Fruit fly (Drosophila melanogaster) whole organism, embryonic: ENCODE results near the gene betaGlu.
A peak's percentile ranks its signal among the peaks of the same experiment; 100 is the strongest.

Experiments used
- Bgb ChIP-seq: fragments of 200-800 bp; sonication (Bioruptor generic); IDR thresholded peaks from 2 replicates; pipeline ENCODE4 v1.3.6; 2022; ENCODE audit warnings: missing biosample characterization, missing genetic modification characterization; ENCODE audit not compliant: partially characterized antibody
- CG10321 ChIP-seq: fragments of 200-800 bp; sonication (Bioruptor generic); IDR thresholded peaks from 2 replicates; pipeline ENCODE4 v1.3.6; 2022; ENCODE audit warnings: missing biosample characterization, missing genetic modification characterization
- CG10959 ChIP-seq: fragments of 200-800 bp; sonication (Bioruptor generic); IDR thresholded peaks from 2 replicates; pipeline ENCODE4 v1.3.6; 2022; ENCODE audit warnings: missing biosample characterization, missing genetic modification characterization
- CG11695 ChIP-seq: fragments of 200-800 bp; sonication (Bioruptor generic); IDR thresholded peaks from 3 replicates; pipeline ENCODE4 v1.3.6; 2022; ENCODE audit warnings: missing biosample characterization, missing genetic modification characterization
- CG12155 ChIP-seq: fragments of 200-800 bp; sonication (Bioruptor generic); optimal IDR thresholded peaks from 3 replicates; lab custom pipeline; 2016; ENCODE audit warnings: missing biosample characterization, missing genetic modification characterization
- CG14014 ChIP-seq: fragments of 200-800 bp; sonication (Bioruptor generic); IDR thresholded peaks from 2 replicates; pipeline ENCODE4 v1.3.6; 2022; ENCODE audit warnings: missing biosample characterization, missing genetic modification characterization
- CG14860 ChIP-seq: fragments of 200-800 bp; sonication (Bioruptor generic); IDR thresholded peaks from 3 replicates; pipeline ENCODE4 v1.3.6; 2022; ENCODE audit warnings: missing biosample characterization, missing genetic modification characterization; ENCODE audit not compliant: partially characterized antibody
- CG15269 ChIP-seq: fragments of 200-800 bp; sonication (Bioruptor generic); optimal IDR thresholded peaks from 2 replicates; lab custom pipeline; 2018; ENCODE audit warnings: missing biosample characterization, mild to moderate bottlenecking, missing genetic modification characterization, moderate library complexity
- CG1603 ChIP-seq: fragments of 200-800 bp; sonication (Bioruptor generic); optimal IDR thresholded peaks from 2 replicates; lab custom pipeline; 2019; ENCODE audit warnings: missing biosample characterization, mild to moderate bottlenecking, missing genetic modification characterization, moderate library complexity
- CG1647 ChIP-seq: fragments of 200-800 bp; sonication (Bioruptor generic); optimal IDR thresholded peaks from 3 replicates; lab custom pipeline; 2016; ENCODE audit warnings: missing biosample characterization, missing genetic modification characterization
- CG17359 ChIP-seq: fragments of 200-800 bp; sonication (Bioruptor generic); optimal IDR thresholded peaks from 3 replicates; lab custom pipeline; 2018; ENCODE audit warnings: missing biosample characterization, mild to moderate bottlenecking, missing genetic modification characterization, moderate library complexity
- CG17612 ChIP-seq: fragments of 200-800 bp; sonication (Bioruptor generic); IDR thresholded peaks from 2 replicates; pipeline ENCODE4 v1.3.6; 2022; ENCODE audit warnings: missing biosample characterization, missing genetic modification characterization
- CG2120 ChIP-seq: fragments of 200-800 bp; sonication (Bioruptor generic); optimal IDR thresholded peaks from 3 replicates; lab custom pipeline; 2016; ENCODE audit warnings: missing biosample characterization, missing genetic modification characterization
- CG30431 ChIP-seq: fragments of 200-800 bp; sonication (Bioruptor generic); optimal IDR thresholded peaks from 2 replicates; lab custom pipeline; 2017; ENCODE audit warnings: missing biosample characterization, missing genetic modification characterization
- CG31224 ChIP-seq: fragments of 200-800 bp; sonication (Bioruptor generic); IDR thresholded peaks from 2 replicates; pipeline ENCODE4 v1.3.6; 2022; ENCODE audit warnings: missing biosample characterization, missing genetic modification characterization
- CG4424 ChIP-seq: fragments of 200-800 bp; sonication (Bioruptor generic); optimal IDR thresholded peaks from 3 replicates; lab custom pipeline; 2016; ENCODE audit warnings: missing biosample characterization, missing genetic modification characterization
- CG4707 ChIP-seq: fragments of 200-800 bp; sonication (Bioruptor generic); optimal IDR thresholded peaks from 2 replicates; lab custom pipeline; 2018; ENCODE audit warnings: missing biosample characterization, mild to moderate bottlenecking, missing genetic modification characterization, moderate library complexity
- CG5245 ChIP-seq: fragments of 200-800 bp; sonication (Bioruptor generic); optimal IDR thresholded peaks from 3 replicates; lab custom pipeline; 2016; ENCODE audit warnings: missing biosample characterization, missing genetic modification characterization
- CG5953 ChIP-seq: fragments of 200-800 bp; sonication (Bioruptor generic); IDR thresholded peaks from 2 replicates; pipeline ENCODE4 v1.3.6; 2022; ENCODE audit warnings: missing biosample characterization, missing genetic modification characterization
- CG7372 ChIP-seq: fragments of 200-800 bp; sonication (Bioruptor generic); IDR thresholded peaks from 2 replicates; pipeline ENCODE4 v1.3.6; 2022; ENCODE audit warnings: missing biosample characterization, missing genetic modification characterization
- CG8281 ChIP-seq: fragments of 200-800 bp; sonication (Bioruptor generic); optimal IDR thresholded peaks from 2 replicates; lab custom pipeline; 2018; ENCODE audit warnings: missing biosample characterization, mild to moderate bottlenecking, missing genetic modification characterization, moderate library complexity
- CkIIα-i1 ChIP-seq: fragments of 200-800 bp; sonication (Bioruptor generic); IDR thresholded peaks from 2 replicates; pipeline ENCODE4 v1.3.6; 2022; ENCODE audit warnings: missing biosample characterization, missing genetic modification characterization
- Dad ChIP-seq: fragments of 200-800 bp; sonication (Bioruptor generic); optimal IDR thresholded peaks from 3 replicates; lab custom pipeline; 2016; ENCODE audit warnings: missing biosample characterization, missing genetic modification characterization
- Elba2 ChIP-seq: fragments of 200-800 bp; sonication (Bioruptor generic); optimal IDR thresholded peaks from 3 replicates; lab custom pipeline; 2016; ENCODE audit warnings: missing biosample characterization, missing genetic modification characterization
- Hey ChIP-seq: fragments of 200-800 bp; sonication (Bioruptor generic); optimal IDR thresholded peaks from 3 replicates; lab custom pipeline; 2018; ENCODE audit warnings: missing biosample characterization, mild to moderate bottlenecking, missing genetic modification characterization
- Hr3 ChIP-seq: fragments of 200-800 bp; sonication (Bioruptor generic); optimal IDR thresholded peaks from 3 replicates; lab custom pipeline; 2016; ENCODE audit warnings: missing biosample characterization, missing genetic modification characterization
- Lim3 ChIP-seq: fragments of 200-800 bp; sonication (Bioruptor generic); IDR thresholded peaks from 2 replicates; pipeline ENCODE4 v1.3.6; 2022; ENCODE audit warnings: missing biosample characterization, missing genetic modification characterization
- Sox102F ChIP-seq: fragments of 200-800 bp; sonication (Bioruptor generic); optimal IDR thresholded peaks from 2 replicates; lab custom pipeline; 2018; ENCODE audit warnings: missing biosample characterization, mild to moderate bottlenecking, missing genetic modification characterization, moderate library complexity
- Ssrp ChIP-seq: fragments of 200-800 bp; sonication (Bioruptor generic); optimal IDR thresholded peaks from 2 replicates; lab custom pipeline; 2018; ENCODE audit warnings: missing biosample characterization, mild to moderate bottlenecking, missing genetic modification characterization, moderate library complexity
- Stat92E ChIP-seq, 3 experiments: fragments of >200 bp in 2 of 3; fragments of 200-800 bp in 1 of 3; sonication (Bioruptor generic) in 1 of 3; optimal IDR thresholded peaks; 2 replicates each; lab custom pipeline; 2017 to 2019; ENCODE audit warnings: missing biosample characterization in 3 of 3, missing genetic modification characterization in 3 of 3, mild to moderate bottlenecking in 1 of 3, moderate library complexity in 1 of 3
- Usf ChIP-seq: fragments of 200-800 bp; sonication (Bioruptor generic); optimal IDR thresholded peaks from 2 replicates; lab custom pipeline; 2017; ENCODE audit warnings: missing genotype, missing biosample characterization, missing genetic modification characterization
- YL-1 ChIP-seq: fragments of 200-800 bp; sonication (Bioruptor generic); optimal IDR thresholded peaks from 3 replicates; lab custom pipeline; 2017; ENCODE audit warnings: missing biosample characterization, mild to moderate bottlenecking, missing genetic modification characterization
- bcd ChIP-seq: fragments of 200-800 bp; sonication (Bioruptor generic); optimal IDR thresholded peaks from 2 replicates; lab custom pipeline; 2017; ENCODE audit warnings: missing biosample characterization, mild to moderate bottlenecking, missing genetic modification characterization
- btn ChIP-seq: fragments of 200-800 bp; sonication (Bioruptor generic); optimal IDR thresholded peaks from 2 replicates; lab custom pipeline; 2016; ENCODE audit warnings: missing biosample characterization, missing genetic modification characterization
- corto ChIP-seq: fragments of 200-800 bp; sonication (Bioruptor generic); optimal IDR thresholded peaks from 2 replicates; lab custom pipeline; 2016; ENCODE audit warnings: missing biosample characterization, mild to moderate bottlenecking, missing genetic modification characterization, moderate library complexity
- crol ChIP-seq: fragments of 200-800 bp; sonication (Bioruptor generic); IDR thresholded peaks from 2 replicates; pipeline ENCODE4 v1.3.6; 2022; ENCODE audit warnings: missing biosample characterization, missing genetic modification characterization
- crp ChIP-seq, 2 experiments: fragments of 200-800 bp; sonication (Bioruptor generic); optimal IDR thresholded peaks; 2 replicates in 1 of 2; 3 replicates in 1 of 2; lab custom pipeline; 2017; ENCODE audit warnings: missing biosample characterization in 2 of 2, missing genetic modification characterization in 2 of 2, mild to moderate bottlenecking in 1 of 2, moderate library complexity in 1 of 2
- cwo ChIP-seq: fragments of 200-800 bp; sonication (Bioruptor generic); optimal IDR thresholded peaks from 3 replicates; lab custom pipeline; 2017; ENCODE audit warnings: missing biosample characterization, missing genetic modification characterization, mild to moderate bottlenecking, moderate library complexity, missing genetic modification reagents
- dmrt11E ChIP-seq: fragments of 200-800 bp; sonication (Bioruptor generic); optimal IDR thresholded peaks from 3 replicates; lab custom pipeline; 2018; ENCODE audit warnings: missing biosample characterization, mild to moderate bottlenecking, missing genetic modification characterization, moderate library complexity
- gro ChIP-seq: fragments of 200-800 bp; sonication (Bioruptor generic); optimal IDR thresholded peaks from 2 replicates; lab custom pipeline; 2016; ENCODE audit warnings: missing biosample characterization, missing genetic modification characterization
- gsb-n ChIP-seq: fragments of 200-800 bp; sonication (Bioruptor generic); optimal IDR thresholded peaks from 3 replicates; lab custom pipeline; 2018; ENCODE audit warnings: missing biosample characterization, mild to moderate bottlenecking, missing genetic modification characterization
- jigr1 ChIP-seq: fragments of 200-800 bp; sonication (Bioruptor generic); IDR thresholded peaks from 3 replicates; pipeline ENCODE4 v1.3.6; 2022; ENCODE audit warnings: missing biosample characterization, missing genetic modification characterization
- nerfin-2 ChIP-seq: fragments of 200-800 bp; sonication (Bioruptor generic); IDR thresholded peaks from 2 replicates; pipeline ENCODE4 v1.3.6; 2022; ENCODE audit warnings: missing biosample characterization, missing genetic modification characterization; ENCODE audit not compliant: partially characterized antibody
- odd ChIP-seq: fragments of 200-800 bp; sonication (Bioruptor generic); optimal IDR thresholded peaks from 2 replicates; lab custom pipeline; 2017; ENCODE audit warnings: missing biosample characterization, mild to moderate bottlenecking, missing genetic modification characterization
- onecut ChIP-seq: fragments of 200-800 bp; sonication (Bioruptor generic); IDR thresholded peaks from 2 replicates; pipeline ENCODE4 v1.3.6; 2022; ENCODE audit warnings: missing biosample characterization, missing genetic modification characterization
- pan ChIP-seq, 4 experiments: fragments of >200 bp in 3 of 4; fragments of 200-800 bp in 1 of 4; sonication (Bioruptor generic) in 1 of 4; optimal IDR thresholded peaks in 3 of 4; IDR thresholded peaks in 1 of 4; 2 replicates each; pipeline versions ENCODE4 v1.3.6 to Lab custom; 2017 to 2022; ENCODE audit warnings: missing biosample characterization in 2 of 4, missing genetic modification characterization in 2 of 4, mixed read lengths in 1 of 4
- sd ChIP-seq: fragments of 200-800 bp; sonication (Bioruptor generic); optimal IDR thresholded peaks from 3 replicates; lab custom pipeline; 2018; ENCODE audit warnings: missing biosample characterization, mild to moderate bottlenecking, missing genetic modification characterization, moderate library complexity
- shn ChIP-seq: fragments of 200-800 bp; sonication (Bioruptor generic); optimal IDR thresholded peaks from 3 replicates; lab custom pipeline; 2016; ENCODE audit warnings: missing biosample characterization, missing genetic modification characterization
- zfh2 ChIP-seq: fragments of 200-800 bp; sonication (Bioruptor generic); optimal IDR thresholded peaks from 2 replicates; lab custom pipeline; 2016; ENCODE audit warnings: missing biosample characterization, missing genetic modification characterization

The betaGlu gene

dm6 chr3R:31725486-31726227 is 46.0 kb downstream of the betaGlu start (continued):
- no peak for TF ChIP-seq CG1603 (tag; lab: Kevin White, UChicago)
- TF ChIP-seq crol (GFP tag; lab: Robert Waterston, UW) = peak; percentile 71
- TF ChIP-seq CG4707 = no peak
- TF ChIP-seq Usf (GFP tag; lab: Kevin White, UChicago) = no peak
- TF ChIP-seq CG17359 (tag; lab: Kevin White, UChicago) = no peak
- TF ChIP-seq cwo = no peak
- TF ChIP-seq CG14014 (GFP tag; lab: Robert Waterston, UW) = 0 out of 2 replicates have a peak, but pooled peaks have one; percentile 10
- TF ChIP-seq CG11695 (GFP tag; lab: Robert Waterston, UW) = no peak
- no peak for TF ChIP-seq crp (GFP tag; optimal IDR thresholded peaks at IDR 0.05; lab: Kevin White, UChicago)
- TF ChIP-seq Sox102F (GFP tag; lab: Kevin White, UChicago) = no peak
- no peak for TF ChIP-seq CG30431 (GFP tag; lab: Kevin White, UChicago)
- TF ChIP-seq odd (GFP tag; lab: Kevin White, UChicago) = no peak
- peak; percentile 26; the same call in 1 of the 2 replicates for TF ChIP-seq onecut
- no peak for TF ChIP-seq CG10321 (GFP tag; lab: Robert Waterston, UW)
- TF ChIP-seq CG2120 (GFP tag; lab: Kevin White, UChicago) = no peak
- no peak for TF ChIP-seq sd (tag; lab: Kevin White, UChicago)
- no peak for TF ChIP-seq CG8281 (tag; lab: Kevin White, UChicago)
- TF ChIP-seq jigr1 (GFP tag; lab: Robert Waterston, UW) = no peak
- no peak for TF ChIP-seq CG5245 (GFP tag; lab: Kevin White, UChicago)
- no peak for TF ChIP-seq CG15269 (tag; lab: Kevin White, UChicago)
- no peak for TF ChIP-seq btn (GFP tag; lab: Kevin White, UChicago)
- no peak for TF ChIP-seq CG1647 (GFP tag; lab: Kevin White, UChicago)
- TF ChIP-seq bcd = no peak
- TF ChIP-seq Hey (tag; lab: Kevin White, UChicago) = peak; percentile 14
- no peak for TF ChIP-seq gsb-n (tag; lab: Kevin White, UChicago)
- peak; percentile 50 for TF ChIP-seq CG12155
- no peak for TF ChIP-seq CG4424 (GFP tag; lab: Kevin White, UChicago)
- TF ChIP-seq Hr3 (GFP tag; lab: Kevin White, UChicago) = no peak
- TF ChIP-seq Ssrp = no peak
- TF ChIP-seq gro = no peak
- no peak for TF ChIP-seq corto (GFP tag; lab: Kevin White, UChicago)
- TF ChIP-seq Stat92E (GFP tag; optimal IDR thresholded peaks at IDR 0.05; lab: Kevin White, UChicago) = no peak
- TF ChIP-seq CG5953 = no peak
- TF ChIP-seq Lim3 (GFP tag; lab: Robert Waterston, UW) = no peak
- no peak for TF ChIP-seq pan (optimal IDR thresholded peaks at IDR 0.05; lab: Kevin White, UChicago)
- peak in 1 of 2 experiments; percentile 22 for TF ChIP-seq pan (GFP tag; optimal IDR thresholded peaks at IDR 0.05 in 1 of 2, IDR thresholded peaks at IDR 0.05 in 1 of 2)
- TF ChIP-seq nerfin-2 (GFP tag; lab: Robert Waterston, UW) = no peak
- TF ChIP-seq CG7372 (GFP tag; lab: Robert Waterston, UW) = no peak
- peak; percentile 27 for TF ChIP-seq Elba2 (GFP tag; lab: Kevin White, UChicago)
- TF ChIP-seq Bgb (GFP tag; lab: Robert Waterston, UW) = 0 out of 2 replicates have a peak, but pooled peaks have one; percentile 18
- TF ChIP-seq CG14860 (GFP tag; lab: Robert Waterston, UW) = no peak
- TF ChIP-seq Dad (GFP tag; lab: Kevin White, UChicago) = no peak
- no peak for TF ChIP-seq dmrt11E (tag; lab: Kevin White, UChicago)
- TF ChIP-seq CkIIα-i1 (GFP tag; lab: Robert Waterston, UW) = no peak
- TF ChIP-seq CG17612 (GFP tag; lab: Robert Waterston, UW) = no peak
- TF ChIP-seq shn (GFP tag; lab: Kevin White, UChicago) = no peak
- no peak for TF ChIP-seq zfh2 (GFP tag; lab: Kevin White, UChicago)
- TF ChIP-seq YL-1 = no peak
- TF ChIP-seq CG31224 (GFP tag; lab: Robert Waterston, UW) = no peak
- TF ChIP-seq CG10959 (GFP tag; lab: Robert Waterston, UW) = no peak
